Worm (Caenorhabditis elegans): ENCODE results near the gene Y62E10A.20.

ce11 chrIV:13356005-13356404, 29.9 kb downstream of the Y62E10A.20 start:
- TF ChIP-seq mdl-1 (tag; optimal IDR thresholded peaks at IDR 0.05): no peak
- no peak for TF ChIP-seq nfya-1 (tag; optimal IDR thresholded peaks at IDR 0.05; ENCODE audit: insufficient read depth)
- no peak for TF ChIP-seq ceh-82 (tag; optimal IDR thresholded peaks at IDR 0.05)
- TF ChIP-seq ceh-28 (tag; optimal IDR thresholded peaks at IDR 0.05): no peak
- no peak for TF ChIP-seq nhr-25 (tag; optimal IDR thresholded peaks at IDR 0.05)
- no peak for TF ChIP-seq pha-4 (tag; optimal IDR thresholded peaks at IDR 0.05)
- no peak for TF ChIP-seq snpc-4 (tag; optimal IDR thresholded peaks at IDR 0.05)
- TF ChIP-seq unc-62 (GFP tag; optimal IDR thresholded peaks at IDR 0.05): no peak
- TF ChIP-seq nhr-11 (tag; optimal IDR thresholded peaks at IDR 0.05): no peak
